Worm (Caenorhabditis elegans): ENCODE data around the gene nonu-1.

DNA sequence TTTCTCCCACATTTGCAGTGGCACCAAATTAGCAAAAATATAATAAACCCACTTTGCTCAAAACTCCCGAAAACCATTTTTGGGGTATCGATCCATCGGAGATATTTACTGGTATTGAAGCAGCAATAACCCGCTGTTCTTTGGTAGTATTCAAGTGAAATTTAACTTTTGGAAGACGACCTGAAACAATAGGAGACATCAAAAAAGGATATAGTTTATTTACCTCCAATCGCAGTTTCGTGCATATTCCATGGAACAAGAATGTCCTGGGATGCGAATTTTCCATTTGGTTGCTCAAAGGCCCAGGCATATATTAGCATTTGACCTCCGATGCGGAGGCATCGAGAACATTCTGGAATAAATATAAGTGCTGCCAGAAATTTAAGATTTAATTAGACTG is 23.7 kb upstream of the nonu-1 start:
- TF ChIP-seq eyg-1 (tag; optimal IDR thresholded peaks at IDR 0.05) (no peak), elt-2 (tag; optimal IDR thresholded peaks at IDR 0.05) (no peak), dmd-4 (tag; optimal IDR thresholded peaks at IDR 0.05; ENCODE audit: borderline replicate concordance) (no peak), F13H6.1 (tag; optimal IDR thresholded peaks at IDR 0.05) (no peak), pag-3 (tag; optimal IDR thresholded peaks at IDR 0.05; ENCODE audit: borderline replicate concordance) (no peak), ama-1 (optimal IDR thresholded peaks at IDR 0.05) (no peak), unc-3 (GFP tag; conservative IDR thresholded peaks at IDR 0.05) (no peak), unc-3 (tag; optimal IDR thresholded peaks at IDR 0.05) (no peak)
